Fruit fly (Drosophila melanogaster) whole organism, embryonic: ENCODE data around the gene CG18749.

Experiments
- B-H1 ChIP-seq: fragments of 200-800 bp; sonication (Bioruptor generic); IDR thresholded peaks from 3 replicates; pipeline ENCODE4 v1.3.6; 2022; ENCODE audit warnings: missing biosample characterization, missing genetic modification characterization
- Blimp-1 ChIP-seq: fragments of 200-800 bp; sonication (Bioruptor generic); optimal IDR thresholded peaks from 3 replicates; lab custom pipeline; 2018; ENCODE audit warnings: missing biosample characterization, missing genetic modification characterization, mild to moderate bottlenecking, moderate library complexity, missing genetic modification reagents
- CG10209 ChIP-seq: fragments of 200-800 bp; sonication (Bioruptor generic); optimal IDR thresholded peaks from 3 replicates; lab custom pipeline; 2017; ENCODE audit warnings: missing biosample characterization, mild to moderate bottlenecking, missing genetic modification characterization, missing genetic modification reagents
- CG10462 ChIP-seq: fragments of 200-800 bp; sonication (Bioruptor generic); optimal IDR thresholded peaks from 2 replicates; lab custom pipeline; 2016; ENCODE audit warnings: missing biosample characterization, missing genetic modification characterization
- CG12942 ChIP-seq: fragments of 200-800 bp; sonication (Bioruptor generic); optimal IDR thresholded peaks from 3 replicates; lab custom pipeline; 2016; ENCODE audit warnings: missing biosample characterization, missing genetic modification characterization
- CG13287 ChIP-seq: fragments of 200-800 bp; sonication (Bioruptor generic); IDR thresholded peaks from 2 replicates; pipeline ENCODE4 v1.3.6; 2022; ENCODE audit warnings: missing biosample characterization, missing genetic modification characterization; ENCODE audit not compliant: partially characterized antibody
- CG14667 ChIP-seq: fragments of 200-800 bp; sonication (Bioruptor generic); IDR thresholded peaks from 2 replicates; pipeline ENCODE4 v1.3.6; 2022; ENCODE audit warnings: missing biosample characterization, missing genetic modification characterization
- CG15011 ChIP-seq: fragments of 200-800 bp; sonication (Bioruptor generic); optimal IDR thresholded peaks from 3 replicates; lab custom pipeline; 2018; ENCODE audit warnings: missing biosample characterization, mild to moderate bottlenecking, missing genetic modification characterization
- CG1603 ChIP-seq: fragments of 200-800 bp; sonication (Bioruptor generic); optimal IDR thresholded peaks from 2 replicates; lab custom pipeline; 2019; ENCODE audit warnings: missing biosample characterization, mild to moderate bottlenecking, missing genetic modification characterization, moderate library complexity
- CG1647 ChIP-seq: fragments of 200-800 bp; sonication (Bioruptor generic); optimal IDR thresholded peaks from 3 replicates; lab custom pipeline; 2016; ENCODE audit warnings: missing biosample characterization, missing genetic modification characterization
- CG17361 ChIP-seq: fragments of 200-800 bp; sonication (Bioruptor generic); IDR thresholded peaks from 3 replicates; pipeline ENCODE4 v1.3.6; 2022; ENCODE audit warnings: missing biosample characterization, missing genetic modification characterization
- CG2202 ChIP-seq: fragments of 200-800 bp; sonication (Bioruptor generic); optimal IDR thresholded peaks from 2 replicates; lab custom pipeline; 2018; ENCODE audit warnings: missing biosample characterization, mild to moderate bottlenecking, missing genetic modification characterization
- CG4424 ChIP-seq: fragments of 200-800 bp; sonication (Bioruptor generic); optimal IDR thresholded peaks from 3 replicates; lab custom pipeline; 2016; ENCODE audit warnings: missing biosample characterization, missing genetic modification characterization
- CG4854 ChIP-seq: fragments of 200-800 bp; sonication (Bioruptor generic); optimal IDR thresholded peaks from 2 replicates; lab custom pipeline; 2016; ENCODE audit warnings: missing biosample characterization, missing genetic modification characterization, inconsistent platforms
- CG6272 ChIP-seq: fragments of 200-800 bp; sonication (Bioruptor generic); IDR thresholded peaks from 2 replicates; pipeline ENCODE4 v1.3.6; 2022; ENCODE audit warnings: missing biosample characterization, missing genetic modification characterization
- CG6654 ChIP-seq: fragments of 200-800 bp; sonication (Bioruptor generic); optimal IDR thresholded peaks from 2 replicates; lab custom pipeline; 2017; ENCODE audit warnings: missing biosample characterization, mild to moderate bottlenecking, missing genetic modification characterization
- CG7357 ChIP-seq: fragments of 200-800 bp; sonication (Bioruptor generic); IDR thresholded peaks from 3 replicates; pipeline ENCODE4 v1.3.6; 2022; ENCODE audit warnings: missing biosample characterization, missing genetic modification characterization
- CG7372 ChIP-seq: fragments of 200-800 bp; sonication (Bioruptor generic); IDR thresholded peaks from 2 replicates; pipeline ENCODE4 v1.3.6; 2022; ENCODE audit warnings: missing biosample characterization, missing genetic modification characterization
- CG7928 ChIP-seq: fragments of 200-800 bp; sonication (Bioruptor generic); optimal IDR thresholded peaks from 2 replicates; lab custom pipeline; 2017; ENCODE audit warnings: missing biosample characterization, mild to moderate bottlenecking, missing genetic modification characterization
- CG8478 ChIP-seq: fragments of >200 bp; optimal IDR thresholded peaks from 2 replicates; lab custom pipeline; 2018
- Doc2 ChIP-seq: fragments of 200-800 bp; sonication (Bioruptor generic); IDR thresholded peaks from 2 replicates; pipeline ENCODE4 v1.3.6; 2022; ENCODE audit warnings: missing biosample characterization, missing genetic modification characterization
- ERR ChIP-seq: fragments of 200-800 bp; sonication (Bioruptor generic); optimal IDR thresholded peaks from 2 replicates; lab custom pipeline; 2016; ENCODE audit warnings: missing biosample characterization, missing genetic modification characterization
- Ets65A ChIP-seq: fragments of 200-800 bp; sonication (Bioruptor generic); peaks from one replicate; lab custom pipeline; 2016; ENCODE audit warnings: missing biosample characterization, missing genetic modification characterization
- Ets97D ChIP-seq: fragments of 200-800 bp; sonication (Bioruptor generic); optimal IDR thresholded peaks from 3 replicates; lab custom pipeline; 2016; ENCODE audit warnings: missing biosample characterization, missing genetic modification characterization
- Gsc ChIP-seq: fragments of 200-800 bp; sonication (Bioruptor generic); IDR thresholded peaks from 2 replicates; pipeline ENCODE4 v1.3.6; 2022; ENCODE audit warnings: missing biosample characterization, missing genetic modification characterization
- HLH4C ChIP-seq: fragments of 200-800 bp; sonication (Bioruptor generic); IDR thresholded peaks from 3 replicates; pipeline ENCODE4 v1.3.6; 2022; ENCODE audit warnings: missing biosample characterization, missing genetic modification characterization; ENCODE audit not compliant: partially characterized antibody
- HLHmδ ChIP-seq: fragments of 200-800 bp; sonication (Bioruptor generic); optimal IDR thresholded peaks from 2 replicates; lab custom pipeline; 2018; ENCODE audit warnings: missing biosample characterization, mild to moderate bottlenecking, missing genetic modification characterization, moderate library complexity
- Hr3 ChIP-seq: fragments of 200-800 bp; sonication (Bioruptor generic); optimal IDR thresholded peaks from 3 replicates; lab custom pipeline; 2016; ENCODE audit warnings: missing biosample characterization, missing genetic modification characterization
- NfI ChIP-seq: fragments of 200-800 bp; sonication (Bioruptor generic); optimal IDR thresholded peaks from 3 replicates; lab custom pipeline; 2018; ENCODE audit warnings: missing biosample characterization, mild to moderate bottlenecking, missing genetic modification characterization, moderate library complexity
- Opbp ChIP-seq: fragments of 200-800 bp; sonication (Bioruptor generic); IDR thresholded peaks from 3 replicates; pipeline ENCODE4 v1.3.6; 2022; ENCODE audit warnings: missing biosample characterization, missing genetic modification characterization; ENCODE audit not compliant: partially characterized antibody
- Pdp1 ChIP-seq, 2 experiments: fragments of 200-800 bp; sonication (Bioruptor generic); optimal IDR thresholded peaks; 3 replicates each; lab custom pipeline; 2016; ENCODE audit warnings: missing biosample characterization in 2 of 2, missing genetic modification characterization in 2 of 2, mild to moderate bottlenecking in 1 of 2, moderate library complexity in 1 of 2
- Ssrp ChIP-seq: fragments of 200-800 bp; sonication (Bioruptor generic); optimal IDR thresholded peaks from 2 replicates; lab custom pipeline; 2018; ENCODE audit warnings: missing biosample characterization, mild to moderate bottlenecking, missing genetic modification characterization, moderate library complexity
- Trl ChIP-seq, 3 experiments: fragments of >200 bp in 2 of 3; fragments of 200-800 bp in 1 of 3; sonication (Bioruptor generic) in 1 of 3; optimal IDR thresholded peaks; 2 replicates in 1 of 3; 3 replicates in 2 of 3; lab custom pipeline; 2016 to 2017; ENCODE audit warnings: missing biosample characterization in 1 of 3, missing genetic modification characterization in 1 of 3
- Usf ChIP-seq: fragments of 200-800 bp; sonication (Bioruptor generic); optimal IDR thresholded peaks from 2 replicates; lab custom pipeline; 2017; ENCODE audit warnings: missing genotype, missing biosample characterization, missing genetic modification characterization
- Xbp1 ChIP-seq: fragments of 200-800 bp; sonication (Bioruptor generic); optimal IDR thresholded peaks from 3 replicates; lab custom pipeline; 2016; ENCODE audit warnings: missing biosample characterization, mild to moderate bottlenecking, missing genetic modification characterization
- amos ChIP-seq: fragments of 200-800 bp; sonication (Bioruptor generic); IDR thresholded peaks from 2 replicates; pipeline ENCODE4 v1.3.6; 2022; ENCODE audit warnings: missing biosample characterization, missing genetic modification characterization; ENCODE audit not compliant: partially characterized antibody
- bigmax ChIP-seq: fragments of 200-800 bp; sonication (Bioruptor generic); optimal IDR thresholded peaks from 2 replicates; lab custom pipeline; 2018; ENCODE audit warnings: missing biosample characterization, mild to moderate bottlenecking, missing genetic modification characterization
- cato ChIP-seq: fragments of 200-800 bp; sonication (Bioruptor generic); optimal IDR thresholded peaks from 2 replicates; lab custom pipeline; 2016; ENCODE audit warnings: missing biosample characterization, missing genetic modification characterization, borderline replicate concordance
- ci ChIP-seq: fragments of 200-800 bp; sonication (Bioruptor generic); IDR thresholded peaks from 3 replicates; pipeline ENCODE4 v1.3.6; 2022; ENCODE audit warnings: missing biosample characterization, missing genetic modification characterization
- disco-r ChIP-seq: fragments of 200-800 bp; sonication (Bioruptor generic); optimal IDR thresholded peaks from 2 replicates; lab custom pipeline; 2016; ENCODE audit warnings: missing biosample characterization, missing genetic modification characterization
- emc ChIP-seq: fragments of 200-800 bp; sonication (Bioruptor generic); optimal IDR thresholded peaks from 2 replicates; lab custom pipeline; 2016; ENCODE audit warnings: missing biosample characterization, missing genetic modification characterization
- fu2 ChIP-seq: fragments of 200-800 bp; sonication (Bioruptor generic); optimal IDR thresholded peaks from 2 replicates; lab custom pipeline; 2016; ENCODE audit warnings: missing biosample characterization, missing genetic modification characterization
- gcm2 ChIP-seq: fragments of 200-800 bp; sonication (Bioruptor generic); optimal IDR thresholded peaks from 2 replicates; lab custom pipeline; 2016; ENCODE audit warnings: missing biosample characterization, missing genetic modification characterization
- inv ChIP-seq: fragments of 200-800 bp; sonication (Bioruptor generic); IDR thresholded peaks from 2 replicates; pipeline ENCODE4 v1.3.6; 2022; ENCODE audit warnings: missing biosample characterization, missing genetic modification characterization; ENCODE audit not compliant: partially characterized antibody
- nerfin-2 ChIP-seq: fragments of 200-800 bp; sonication (Bioruptor generic); IDR thresholded peaks from 2 replicates; pipeline ENCODE4 v1.3.6; 2022; ENCODE audit warnings: missing biosample characterization, missing genetic modification characterization; ENCODE audit not compliant: partially characterized antibody
- sens ChIP-seq: fragments of 200-800 bp; sonication (Bioruptor generic); peaks from one replicate; lab custom pipeline; 2016; ENCODE audit warnings: missing biosample characterization, missing genetic modification characterization
- slbo ChIP-seq: fragments of 200-800 bp; sonication (Bioruptor generic); IDR thresholded peaks from 2 replicates; pipeline ENCODE4 v1.3.6; 2022; ENCODE audit warnings: missing biosample characterization, missing genetic modification characterization
- trh ChIP-seq: fragments of 200-800 bp; sonication (Bioruptor generic); optimal IDR thresholded peaks from 2 replicates; lab custom pipeline; 2016; ENCODE audit warnings: missing biosample characterization, missing genetic modification characterization
- twi ChIP-seq: fragments of 200-800 bp; optimal IDR thresholded peaks from 2 replicates; lab custom pipeline; 2019; ENCODE audit warnings: missing biosample characterization, mild to moderate bottlenecking, missing genetic modification characterization, moderate library complexity
- unc-4 ChIP-seq: fragments of 200-800 bp; sonication (Bioruptor generic); IDR thresholded peaks from 2 replicates; pipeline ENCODE4 v1.3.6; 2022; ENCODE audit warnings: missing biosample characterization, missing genetic modification characterization; ENCODE audit not compliant: partially characterized antibody
- vnd ChIP-seq: fragments of 200-800 bp; sonication (Bioruptor generic); IDR thresholded peaks from 3 replicates; pipeline ENCODE4 v1.3.6; 2022; ENCODE audit warnings: missing biosample characterization, missing genetic modification characterization; ENCODE audit not compliant: partially characterized antibody

CG18749 gene

dm6 chr3R:8233864-8234263 lies 10.0 kb upstream of the CG18749 start (continued):
- TF ChIP-seq Ets97D (GFP tag; lab: Kevin White, UChicago) = no peak
- peak; percentile 87 for TF ChIP-seq sens (GFP tag; lab: Kevin White, UChicago)
- no peak for TF ChIP-seq NfI (GFP tag; lab: Kevin White, UChicago)
- TF ChIP-seq gcm2 = no peak
- no peak for TF ChIP-seq CG12942 (GFP tag; lab: Kevin White, UChicago)
- no peak for TF ChIP-seq CG7928 (GFP tag; lab: Kevin White, UChicago)
- no peak for TF ChIP-seq amos (GFP tag; lab: Robert Waterston, UW)
- no peak for TF ChIP-seq unc-4 (GFP tag; lab: Robert Waterston, UW)
- TF ChIP-seq Opbp (GFP tag; lab: Robert Waterston, UW) = no peak
- TF ChIP-seq CG6654 (GFP tag; lab: Kevin White, UChicago) = no peak
- no peak for TF ChIP-seq nerfin-2 (GFP tag; lab: Robert Waterston, UW)
- no peak for TF ChIP-seq CG7357 (GFP tag; lab: Robert Waterston, UW)
- TF ChIP-seq HLHmδ (GFP tag; lab: Kevin White, UChicago) = no peak
- TF ChIP-seq Xbp1 = peak; percentile 35
- TF ChIP-seq CG10462 (GFP tag; lab: Kevin White, UChicago) = no peak
- no peak for TF ChIP-seq B-H1 (GFP tag; lab: Robert Waterston, UW)
- 0 out of 3 replicates have a peak, but pooled peaks have one; percentile 64 for TF ChIP-seq ci
- no peak for TF ChIP-seq emc (GFP tag; lab: Kevin White, UChicago)
- TF ChIP-seq CG13287 (GFP tag; lab: Robert Waterston, UW) = no peak
- TF ChIP-seq inv = no peak
- TF ChIP-seq Usf (GFP tag; lab: Kevin White, UChicago) = no peak
- no peak for TF ChIP-seq CG7372 (GFP tag; lab: Robert Waterston, UW)
- TF ChIP-seq CG15011 (GFP tag; lab: Kevin White, UChicago) = no peak
- no peak for TF ChIP-seq Doc2 (GFP tag; lab: Robert Waterston, UW)
- no peak for TF ChIP-seq CG2202 (tag; lab: Kevin White, UChicago)
- TF ChIP-seq CG6272 (GFP tag; lab: Robert Waterston, UW) = no peak
- TF ChIP-seq Pdp1 (GFP tag; optimal IDR thresholded peaks at IDR 0.05; lab: Kevin White, UChicago) = no peak
- TF ChIP-seq Trl (optimal IDR thresholded peaks at IDR 0.05; lab: Kevin White, UChicago) = peak in 1 of 2 experiments; percentile 23
- TF ChIP-seq Trl (GFP tag; optimal IDR thresholded peaks at IDR 0.05; lab: Kevin White, UChicago) = no peak
- TF ChIP-seq twi = no peak
- no peak for TF ChIP-seq CG14667 (GFP tag; lab: Robert Waterston, UW)
- no peak for TF ChIP-seq CG1647
- TF ChIP-seq trh (GFP tag; lab: Kevin White, UChicago) = no peak
- no peak for TF ChIP-seq cato (GFP tag; lab: Kevin White, UChicago)
- TF ChIP-seq Gsc (GFP tag; lab: Robert Waterston, UW) = no peak
- TF ChIP-seq CG17361 (GFP tag; lab: Robert Waterston, UW) = no peak
- TF ChIP-seq fu2 (GFP tag; lab: Kevin White, UChicago) = no peak
- TF ChIP-seq bigmax (GFP tag; lab: Kevin White, UChicago) = no peak
- no peak for TF ChIP-seq CG8478 (lab: Kevin White, UChicago)
- peak; percentile 25 for TF ChIP-seq Blimp-1
- peak; percentile 55 for TF ChIP-seq Ets65A (GFP tag; lab: Kevin White, UChicago)
- TF ChIP-seq HLH4C (GFP tag; lab: Robert Waterston, UW) = no peak
- TF ChIP-seq Ssrp (tag; lab: Kevin White, UChicago) = peak; percentile 28
- TF ChIP-seq CG1603 (tag; lab: Kevin White, UChicago) = peak; percentile 59
- TF ChIP-seq ERR (GFP tag; lab: Kevin White, UChicago) = no peak
- TF ChIP-seq CG4854 (GFP tag; lab: Kevin White, UChicago) = no peak
- TF ChIP-seq CG10209 (GFP tag; lab: Kevin White, UChicago) = peak; percentile 19
- TF ChIP-seq CG4424 = no peak
- no peak for TF ChIP-seq vnd (GFP tag; lab: Robert Waterston, UW)
- TF ChIP-seq slbo (GFP tag; lab: Robert Waterston, UW) = no peak; the same call in 1 of the 2 replicates
- no peak for TF ChIP-seq disco-r (GFP tag; lab: Kevin White, UChicago)
- peak; percentile 7 for TF ChIP-seq Hr3 (GFP tag; lab: Kevin White, UChicago)
